Worm (Caenorhabditis elegans): ENCODE measurements around the gene srh-22.
A peak's percentile ranks its signal among the peaks of the same experiment; 100 is the strongest.

Gene srh-22

ce11 chrV:4935096-4935495, 13.0 kb downstream of the srh-22 start:
- no peak for TF ChIP-seq cog-1 (tag; optimal IDR thresholded peaks at IDR 0.05)
- no peak for TF ChIP-seq flt-1 (GFP tag; IDR thresholded peaks at IDR 0.05)
- no peak for TF ChIP-seq klf-2 (GFP tag; conservative IDR thresholded peaks at IDR 0.05)
- TF ChIP-seq tab-1 (GFP tag; IDR thresholded peaks at IDR 0.05), result no peak
- TF ChIP-seq ztf-23 (GFP tag; IDR thresholded peaks at IDR 0.05), result no peak
- TF ChIP-seq ztf-29 (GFP tag; IDR thresholded peaks at IDR 0.05), result no peak
- no peak for TF ChIP-seq med-1 (GFP tag; optimal IDR thresholded peaks at IDR 0.05; ENCODE audit: insufficient read depth)
- no peak for TF ChIP-seq T22C8.4 (GFP tag; IDR thresholded peaks at IDR 0.05)
- TF ChIP-seq ref-1 (GFP tag; conservative IDR thresholded peaks at IDR 0.05), result no peak

ce11 chrV:4937337-4937736, 15.2 kb downstream of the srh-22 start:
- no peak for TF ChIP-seq ztf-29 (GFP tag; IDR thresholded peaks at IDR 0.05)
- TF ChIP-seq T22C8.4 (GFP tag; IDR thresholded peaks at IDR 0.05), result no peak
- no peak for TF ChIP-seq ref-1 (GFP tag; conservative IDR thresholded peaks at IDR 0.05)
- no peak for TF ChIP-seq med-1 (GFP tag; optimal IDR thresholded peaks at IDR 0.05; ENCODE audit: insufficient read depth)
- no peak for TF ChIP-seq tab-1 (GFP tag; IDR thresholded peaks at IDR 0.05)

- TF ChIP-seq T22C8.4 (GFP tag; IDR thresholded peaks at IDR 0.05), result no peak
- TF ChIP-seq flt-1 (GFP tag; IDR thresholded peaks at IDR 0.05), result no peak
- TF ChIP-seq tab-1 (GFP tag; IDR thresholded peaks at IDR 0.05), result no peak
- no peak for TF ChIP-seq ztf-23 (GFP tag; IDR thresholded peaks at IDR 0.05)
- TF ChIP-seq ref-1 (GFP tag; conservative IDR thresholded peaks at IDR 0.05), result no peak
- TF ChIP-seq klf-2 (GFP tag; conservative IDR thresholded peaks at IDR 0.05), result no peak
- TF ChIP-seq cog-1 (tag; optimal IDR thresholded peaks at IDR 0.05), result no peak
- TF ChIP-seq med-1 (GFP tag; optimal IDR thresholded peaks at IDR 0.05; ENCODE audit: insufficient read depth), result no peak
- no peak for TF ChIP-seq ztf-29 (GFP tag; IDR thresholded peaks at IDR 0.05)
Observed at ce11 chrV:4944219-4944618, 22.1 kb downstream of the srh-22 start, which contains the start of gene str-211. str-211 (minus strand) TSS chrV:4944319.

- TF ChIP-seq ztf-23 (GFP tag; IDR thresholded peaks at IDR 0.05) (no peak), ztf-29 (GFP tag; IDR thresholded peaks at IDR 0.05) (no peak), tab-1 (GFP tag; IDR thresholded peaks at IDR 0.05) (no peak), ref-1 (GFP tag; conservative IDR thresholded peaks at IDR 0.05) (no peak), flt-1 (GFP tag; IDR thresholded peaks at IDR 0.05) (no peak), T22C8.4 (GFP tag; IDR thresholded peaks at IDR 0.05) (no peak)
Observed at ce11 chrV:4948635-4949034, 26.5 kb downstream of the srh-22 start, which contains the start of gene str-209. str-209 (plus strand) TSS chrV:4948935.

- TF ChIP-seq flt-1 (GFP tag; IDR thresholded peaks at IDR 0.05) (no peak), ztf-29 (GFP tag; IDR thresholded peaks at IDR 0.05) (no peak), ztf-23 (GFP tag; IDR thresholded peaks at IDR 0.05) (no peak), klf-2 (GFP tag; conservative IDR thresholded peaks at IDR 0.05) (no peak), cog-1 (tag; optimal IDR thresholded peaks at IDR 0.05) (no peak), tab-1 (GFP tag; IDR thresholded peaks at IDR 0.05) (no peak), ref-1 (GFP tag; conservative IDR thresholded peaks at IDR 0.05) (no peak), med-1 (GFP tag; optimal IDR thresholded peaks at IDR 0.05; ENCODE audit: insufficient read depth) (no peak)
Observed at ce11 chrV:4951434-4951833, 29.3 kb downstream of the srh-22 start, which contains the start of gene str-207. str-207 (plus strand) TSS chrV:4951734.

- TF ChIP-seq ztf-29 (GFP tag; IDR thresholded peaks at IDR 0.05) (no peak), cog-1 (tag; optimal IDR thresholded peaks at IDR 0.05) (no peak), klf-2 (GFP tag; conservative IDR thresholded peaks at IDR 0.05) (no peak), ztf-23 (GFP tag; IDR thresholded peaks at IDR 0.05) (no peak), tab-1 (GFP tag; IDR thresholded peaks at IDR 0.05) (no peak), flt-1 (GFP tag; IDR thresholded peaks at IDR 0.05) (no peak), ref-1 (GFP tag; conservative IDR thresholded peaks at IDR 0.05) (no peak), T22C8.4 (GFP tag; IDR thresholded peaks at IDR 0.05) (no peak), med-1 (GFP tag; optimal IDR thresholded peaks at IDR 0.05; ENCODE audit: insufficient read depth) (no peak)
Observed at ce11 chrV:4956529-4956928, 34.4 kb downstream of the srh-22 start, which contains the start of gene str-208. str-208 (plus strand) TSS chrV:4956829.

ce11 chrV:4957619-4958018, 35.5 kb downstream of the srh-22 start:
- no peak for TF ChIP-seq ztf-23 (GFP tag; IDR thresholded peaks at IDR 0.05)
- no peak for TF ChIP-seq tab-1 (GFP tag; IDR thresholded peaks at IDR 0.05)
- no peak for TF ChIP-seq T22C8.4 (GFP tag; IDR thresholded peaks at IDR 0.05)
- TF ChIP-seq ref-1 (GFP tag; conservative IDR thresholded peaks at IDR 0.05), result no peak
- TF ChIP-seq cog-1 (tag; optimal IDR thresholded peaks at IDR 0.05), result no peak
- no peak for TF ChIP-seq med-1 (GFP tag; optimal IDR thresholded peaks at IDR 0.05; ENCODE audit: insufficient read depth)
- TF ChIP-seq ztf-29 (GFP tag; IDR thresholded peaks at IDR 0.05), result no peak
- no peak for TF ChIP-seq flt-1 (GFP tag; IDR thresholded peaks at IDR 0.05)
- no peak for TF ChIP-seq klf-2 (GFP tag; conservative IDR thresholded peaks at IDR 0.05)

- TF ChIP-seq klf-2 (GFP tag; conservative IDR thresholded peaks at IDR 0.05) (0 out of 2 replicates have a peak, but pooled peaks have one; percentile 22), tab-1 (GFP tag; IDR thresholded peaks at IDR 0.05) (no peak)
Observed at ce11 chrV:4960686-4961085, 38.6 kb downstream of the srh-22 start.

ce11 chrV:4962968-4963367, 40.8 kb downstream of the srh-22 start, which contains the start of gene tam-1:
tam-1 (minus strand) TSS chrV:4963102.
- TF ChIP-seq ztf-23 (GFP tag; IDR thresholded peaks at IDR 0.05) (no peak), klf-2 (GFP tag; conservative IDR thresholded peaks at IDR 0.05) (no peak), tab-1 (GFP tag; IDR thresholded peaks at IDR 0.05) (no peak), med-1 (GFP tag; optimal IDR thresholded peaks at IDR 0.05; ENCODE audit: insufficient read depth) (no peak), ref-1 (GFP tag; conservative IDR thresholded peaks at IDR 0.05) (no peak), flt-1 (GFP tag; IDR thresholded peaks at IDR 0.05) (no peak), T22C8.4 (GFP tag; IDR thresholded peaks at IDR 0.05) (peak; percentile 50; the same call in 1 of the 2 replicates), cog-1 (tag; optimal IDR thresholded peaks at IDR 0.05) (no peak), ztf-29 (GFP tag; IDR thresholded peaks at IDR 0.05) (0 out of 2 replicates have a peak, but pooled peaks have one; percentile 9)

- TF ChIP-seq tab-1 (GFP tag; IDR thresholded peaks at IDR 0.05) (no peak), flt-1 (GFP tag; IDR thresholded peaks at IDR 0.05) (no peak), ref-1 (GFP tag; conservative IDR thresholded peaks at IDR 0.05) (no peak), ztf-29 (GFP tag; IDR thresholded peaks at IDR 0.05) (no peak), ztf-23 (GFP tag; IDR thresholded peaks at IDR 0.05) (no peak), klf-2 (GFP tag; conservative IDR thresholded peaks at IDR 0.05) (no peak), T22C8.4 (GFP tag; IDR thresholded peaks at IDR 0.05) (no peak), cog-1 (tag; optimal IDR thresholded peaks at IDR 0.05) (no peak), med-1 (GFP tag; optimal IDR thresholded peaks at IDR 0.05; ENCODE audit: insufficient read depth) (no peak)
Observed at ce11 chrV:4963606-4964005, 41.5 kb downstream of the srh-22 start.
